Fruit fly (Drosophila melanogaster) whole organism: ENCODE results near the gene CG13992.
A peak's percentile ranks its signal among the peaks of the same experiment; 100 is the strongest.

ENCODE experiments used
- CG8478 ChIP-seq: fragments of >200 bp; optimal IDR thresholded peaks from 2 replicates; lab custom pipeline; 2018; ENCODE audit warnings: inconsistent platforms
- Dll ChIP-seq: fragments of >200 bp; optimal IDR thresholded peaks from 2 replicates; lab custom pipeline; 2017
- EcR ChIP-seq, 2 experiments: fragments of >200 bp; optimal IDR thresholded peaks; 2 replicates each; lab custom pipeline; 2017; ENCODE audit warnings: missing biosample characterization in 2 of 2, missing genetic modification characterization in 2 of 2, missing genetic modification reagents in 2 of 2
- pan ChIP-seq: fragments of >200 bp; optimal IDR thresholded peaks from 2 replicates; lab custom pipeline; 2017
- psq ChIP-seq: fragments of >200 bp; optimal IDR thresholded peaks from 2 replicates; lab custom pipeline; 2017
- usp ChIP-seq: fragments of >200 bp; optimal IDR thresholded peaks from 2 replicates; lab custom pipeline; 2017; ENCODE audit warnings: missing biosample characterization, missing genetic modification characterization, mixed read lengths

CG13992 gene

dm6 chr2L:5945651-5946547 is 21.7 kb downstream of the CG13992 start:
- no peak for TF ChIP-seq EcR (GFP tag; optimal IDR thresholded peaks at IDR 0.05; lab: Kevin White, UChicago)
- TF ChIP-seq CG8478 (lab: Kevin White, UChicago), result no peak
- no peak for TF ChIP-seq usp (GFP tag; lab: Kevin White, UChicago)
- no peak for TF ChIP-seq psq (lab: Kevin White, UChicago)

- no peak for TF ChIP-seq Dll (lab: Kevin White, UChicago)
- TF ChIP-seq pan, result no peak
- no peak for TF ChIP-seq EcR (GFP tag; optimal IDR thresholded peaks at IDR 0.05; lab: Kevin White, UChicago)
- no peak for TF ChIP-seq usp (GFP tag; lab: Kevin White, UChicago)
- TF ChIP-seq CG8478 (lab: Kevin White, UChicago), result no peak
- TF ChIP-seq psq (lab: Kevin White, UChicago), result no peak
Observed at dm6 chr2L:5944305-5945282, 23.0 kb downstream of the CG13992 start.

- TF ChIP-seq psq (lab: Kevin White, UChicago) (no peak), EcR (GFP tag; optimal IDR thresholded peaks at IDR 0.05; lab: Kevin White, UChicago) (no peak), usp (GFP tag; lab: Kevin White, UChicago) (no peak), Dll (lab: Kevin White, UChicago) (peak; percentile 84), CG8478 (lab: Kevin White, UChicago) (no peak)
Observed at dm6 chr2L:5943229-5944078, 24.1 kb downstream of the CG13992 start, which contains the start of the genes Sfp26Ad and Gpdh1. Gene Sfp26Ad, minus strand, starts transcription at chr2L:5943304. Gene Gpdh1, plus strand, starts transcription at chr2L:5943643.

dm6 chr2L:5927363-5927762 is 40.2 kb downstream of the CG13992 start:
- no peak for TF ChIP-seq EcR (GFP tag; optimal IDR thresholded peaks at IDR 0.05; lab: Kevin White, UChicago)
- no peak for TF ChIP-seq psq (lab: Kevin White, UChicago)
- TF ChIP-seq Dll (lab: Kevin White, UChicago), result no peak
- TF ChIP-seq usp (GFP tag; lab: Kevin White, UChicago), result no peak
- no peak for TF ChIP-seq pan
- TF ChIP-seq CG8478 (lab: Kevin White, UChicago), result no peak

- no peak for TF ChIP-seq pan
- TF ChIP-seq CG8478 (lab: Kevin White, UChicago), result no peak
- no peak for TF ChIP-seq usp (GFP tag; lab: Kevin White, UChicago)
- TF ChIP-seq Dll (lab: Kevin White, UChicago), result no peak
Observed at dm6 chr2L:5925637-5926036, 41.9 kb downstream of the CG13992 start, which contains the start of gene dsf. Gene dsf, plus strand, starts transcription at chr2L:5925937.

dm6 chr2L:5925164-5925563 is 42.4 kb downstream of the CG13992 start:
- TF ChIP-seq usp (GFP tag; lab: Kevin White, UChicago), result no peak

dm6 chr2L:5923603-5924138 is 43.9 kb downstream of the CG13992 start, which contains the start of gene CG9016:
Gene CG9016, minus strand, starts transcription at chr2L:5923653.
- TF ChIP-seq EcR (GFP tag; optimal IDR thresholded peaks at IDR 0.05; lab: Kevin White, UChicago) (no peak), pan (no peak), psq (lab: Kevin White, UChicago) (no peak), CG8478 (lab: Kevin White, UChicago) (no peak), usp (GFP tag; lab: Kevin White, UChicago) (no peak), Dll (lab: Kevin White, UChicago) (no peak)
